Fruit fly (Drosophila melanogaster) whole organism, embryonic: ENCODE measurements around the gene pico.
A peak's percentile ranks its signal among the peaks of the same experiment; 100 is the strongest.

Source experiments
- CG12104 ChIP-seq: fragments of 200-800 bp; sonication (Bioruptor generic); optimal IDR thresholded peaks from 3 replicates; lab custom pipeline; 2016; ENCODE audit warnings: missing biosample characterization, missing genetic modification characterization
- CG14050 ChIP-seq: fragments of 200-800 bp; sonication (Bioruptor generic); IDR thresholded peaks from 3 replicates; pipeline ENCODE4 v1.3.6; 2022; ENCODE audit warnings: missing biosample characterization, missing genetic modification characterization
- CG14860 ChIP-seq: fragments of 200-800 bp; sonication (Bioruptor generic); IDR thresholded peaks from 3 replicates; pipeline ENCODE4 v1.3.6; 2022; ENCODE audit warnings: missing biosample characterization, missing genetic modification characterization; ENCODE audit not compliant: partially characterized antibody
- CG14965 ChIP-seq: fragments of 200-800 bp; sonication (Bioruptor generic); optimal IDR thresholded peaks from 2 replicates; lab custom pipeline; 2016; ENCODE audit warnings: missing biosample characterization, missing genetic modification characterization, borderline replicate concordance
- CG15073 ChIP-seq: fragments of 200-800 bp; sonication (Bioruptor generic); optimal IDR thresholded peaks from 2 replicates; lab custom pipeline; 2016; ENCODE audit warnings: missing biosample characterization, missing genetic modification characterization
- CG1529 ChIP-seq: fragments of 200-800 bp; sonication (Bioruptor generic); optimal IDR thresholded peaks from 3 replicates; lab custom pipeline; 2018; ENCODE audit warnings: missing biosample characterization, missing genetic modification characterization
- CG15696 ChIP-seq: fragments of 200-800 bp; sonication (Bioruptor generic); optimal IDR thresholded peaks from 2 replicates; lab custom pipeline; 2019; ENCODE audit warnings: missing biosample characterization, mild to moderate bottlenecking, missing genetic modification characterization, moderate library complexity
- CG16815 ChIP-seq: fragments of 200-800 bp; sonication (Bioruptor generic); optimal IDR thresholded peaks from 3 replicates; lab custom pipeline; 2017; ENCODE audit warnings: missing biosample characterization, mild to moderate bottlenecking, missing genetic modification characterization
- CG17186 ChIP-seq: fragments of 200-800 bp; sonication (Bioruptor generic); optimal IDR thresholded peaks from 3 replicates; lab custom pipeline; 2017; ENCODE audit warnings: missing biosample characterization, missing genetic modification reagents, missing genetic modification characterization
- CG17359 ChIP-seq: fragments of 200-800 bp; sonication (Bioruptor generic); optimal IDR thresholded peaks from 3 replicates; lab custom pipeline; 2018; ENCODE audit warnings: missing biosample characterization, mild to moderate bottlenecking, missing genetic modification characterization, moderate library complexity
- CG17385 ChIP-seq: fragments of 200-800 bp; sonication (Bioruptor generic); optimal IDR thresholded peaks from 3 replicates; lab custom pipeline; 2018; ENCODE audit warnings: missing biosample characterization, mild to moderate bottlenecking, missing genetic modification characterization
- CG17568 ChIP-seq: fragments of 200-800 bp; sonication (Bioruptor generic); optimal IDR thresholded peaks from 2 replicates; lab custom pipeline; 2018; ENCODE audit warnings: missing biosample characterization, mild to moderate bottlenecking, missing genetic modification characterization, moderate library complexity
- CG2889 ChIP-seq: fragments of 200-800 bp; sonication (Bioruptor generic); IDR thresholded peaks from 3 replicates; pipeline ENCODE4 v1.3.6; 2022; ENCODE audit warnings: missing biosample characterization, missing genetic modification characterization
- CG30403 ChIP-seq: fragments of 200-800 bp; sonication (Bioruptor generic); optimal IDR thresholded peaks from 3 replicates; lab custom pipeline; 2016; ENCODE audit warnings: missing biosample characterization, missing genetic modification characterization
- CG31441 ChIP-seq: fragments of 200-800 bp; sonication (Bioruptor generic); IDR thresholded peaks from 2 replicates; pipeline ENCODE4 v1.3.6; 2022; ENCODE audit warnings: missing biosample characterization, missing genetic modification characterization
- CG42726 ChIP-seq: fragments of 200-800 bp; sonication (Bioruptor generic); IDR thresholded peaks from 2 replicates; pipeline ENCODE4 v1.3.6; 2022; ENCODE audit warnings: missing biosample characterization, missing genetic modification characterization; ENCODE audit not compliant: partially characterized antibody
- CG7357 ChIP-seq: fragments of 200-800 bp; sonication (Bioruptor generic); IDR thresholded peaks from 3 replicates; pipeline ENCODE4 v1.3.6; 2022; ENCODE audit warnings: missing biosample characterization, missing genetic modification characterization
- CG8089 ChIP-seq: fragments of 200-800 bp; sonication (Bioruptor generic); optimal IDR thresholded peaks from 3 replicates; lab custom pipeline; 2016; ENCODE audit warnings: missing biosample characterization, missing genetic modification characterization
- CG8765 ChIP-seq: fragments of 200-800 bp; sonication (Bioruptor generic); IDR thresholded peaks from 2 replicates; pipeline ENCODE4 v1.3.6; 2022; ENCODE audit warnings: missing biosample characterization, missing genetic modification characterization
- CG8924 ChIP-seq: fragments of 200-800 bp; optimal IDR thresholded peaks from 3 replicates; lab custom pipeline; 2019; ENCODE audit warnings: missing biosample characterization, mild to moderate bottlenecking, missing genetic modification characterization, moderate library complexity
- CG9215 ChIP-seq: fragments of 200-800 bp; sonication (Bioruptor generic); IDR thresholded peaks from 2 replicates; pipeline ENCODE4 v1.3.6; 2022; ENCODE audit warnings: missing biosample characterization, missing genetic modification characterization
- CG9797 ChIP-seq: fragments of 200-800 bp; sonication (Bioruptor generic); optimal IDR thresholded peaks from 3 replicates; lab custom pipeline; 2018; ENCODE audit warnings: missing biosample characterization, mild to moderate bottlenecking, missing genetic modification characterization
- CTCF ChIP-seq: fragments of 200-800 bp; sonication (Bioruptor generic); optimal IDR thresholded peaks from 2 replicates; lab custom pipeline; 2017; ENCODE audit warnings: missing biosample characterization, mild to moderate bottlenecking, missing genetic modification characterization, moderate library complexity
- Fer1 ChIP-seq: fragments of 200-800 bp; sonication (Bioruptor generic); optimal IDR thresholded peaks from 2 replicates; lab custom pipeline; 2017; ENCODE audit warnings: missing biosample characterization, mild to moderate bottlenecking, missing genetic modification characterization
- HmgD ChIP-seq: fragments of 200-800 bp; sonication (Bioruptor generic); optimal IDR thresholded peaks from 3 replicates; lab custom pipeline; 2016; ENCODE audit warnings: missing biosample characterization, missing genetic modification characterization
- HmgZ ChIP-seq: fragments of 200-800 bp; sonication (Bioruptor generic); optimal IDR thresholded peaks from 2 replicates; lab custom pipeline; 2018; ENCODE audit warnings: missing biosample characterization, mild to moderate bottlenecking, missing genetic modification characterization
- Jarid2 ChIP-seq: fragments of 200-800 bp; sonication (Bioruptor generic); optimal IDR thresholded peaks from 3 replicates; lab custom pipeline; 2017; ENCODE audit warnings: mild to moderate bottlenecking, missing biosample characterization, missing genetic modification reagents, missing genetic modification characterization
- Lpt ChIP-seq: fragments of >200 bp; optimal IDR thresholded peaks from 2 replicates; lab custom pipeline; 2018; ENCODE audit warnings: missing biosample characterization, missing genetic modification characterization
- Opbp ChIP-seq: fragments of 200-800 bp; sonication (Bioruptor generic); IDR thresholded peaks from 3 replicates; pipeline ENCODE4 v1.3.6; 2022; ENCODE audit warnings: missing biosample characterization, missing genetic modification characterization; ENCODE audit not compliant: partially characterized antibody
- Rfx ChIP-seq: fragments of 200-800 bp; sonication (Bioruptor generic); IDR thresholded peaks from 2 replicates; pipeline ENCODE4 v1.3.6; 2022; ENCODE audit warnings: missing biosample characterization, missing genetic modification characterization
- Taf1 ChIP-seq: fragments of 200-800 bp; sonication (Bioruptor generic); IDR thresholded peaks from 2 replicates; pipeline ENCODE4 v1.3.6; 2022; ENCODE audit warnings: missing biosample characterization, missing genetic modification characterization
- ato ChIP-seq: fragments of 200-800 bp; sonication (Bioruptor generic); IDR thresholded peaks from 2 replicates; pipeline ENCODE4 v1.3.6; 2022; ENCODE audit warnings: missing biosample characterization, missing genetic modification characterization; ENCODE audit not compliant: partially characterized antibody
- cad ChIP-seq: fragments of >200 bp; optimal IDR thresholded peaks from 2 replicates; lab custom pipeline; 2017; ENCODE audit warnings: missing biosample characterization, missing genetic modification characterization
- cwo ChIP-seq: fragments of 200-800 bp; sonication (Bioruptor generic); optimal IDR thresholded peaks from 3 replicates; lab custom pipeline; 2017; ENCODE audit warnings: missing biosample characterization, missing genetic modification characterization, mild to moderate bottlenecking, moderate library complexity, missing genetic modification reagents
- dmrt99B ChIP-seq: fragments of 200-800 bp; sonication (Bioruptor generic); optimal IDR thresholded peaks from 2 replicates; lab custom pipeline; 2018; ENCODE audit warnings: missing biosample characterization, mild to moderate bottlenecking, missing genetic modification characterization, moderate library complexity
- ems ChIP-seq: fragments of 200-800 bp; sonication (Bioruptor generic); optimal IDR thresholded peaks from 3 replicates; lab custom pipeline; 2016; ENCODE audit warnings: missing biosample characterization, missing genetic modification characterization
- eve ChIP-seq, 2 experiments: fragments of >200 bp; optimal IDR thresholded peaks; 2 replicates each; lab custom pipeline; 2017; ENCODE audit warnings: missing biosample characterization in 2 of 2, missing genetic modification characterization in 2 of 2
- eyg ChIP-seq: fragments of 200-800 bp; sonication (Bioruptor generic); optimal IDR thresholded peaks from 3 replicates; lab custom pipeline; 2016; ENCODE audit warnings: missing biosample characterization, missing genetic modification characterization
- fd102C ChIP-seq: fragments of 200-800 bp; sonication (Bioruptor generic); optimal IDR thresholded peaks from 2 replicates; lab custom pipeline; 2018; ENCODE audit warnings: missing biosample characterization, mild to moderate bottlenecking, missing genetic modification characterization, moderate library complexity
- jigr1 ChIP-seq: fragments of 200-800 bp; sonication (Bioruptor generic); IDR thresholded peaks from 3 replicates; pipeline ENCODE4 v1.3.6; 2022; ENCODE audit warnings: missing biosample characterization, missing genetic modification characterization
- kah ChIP-seq: fragments of 200-800 bp; sonication (Bioruptor generic); optimal IDR thresholded peaks from 2 replicates; lab custom pipeline; 2018; ENCODE audit warnings: missing biosample characterization, mild to moderate bottlenecking, missing genetic modification characterization
- klu ChIP-seq: fragments of 200-800 bp; sonication (Bioruptor generic); IDR thresholded peaks from 2 replicates; pipeline ENCODE4 v1.3.6; 2022; ENCODE audit warnings: missing biosample characterization, missing genetic modification characterization
- lola ChIP-seq, 3 experiments: fragments of >200 bp in 2 of 3; fragments of 200-800 bp in 1 of 3; sonication (Bioruptor generic) in 1 of 3; optimal IDR thresholded peaks; 2 replicates each; lab custom pipeline; 2017 to 2019; ENCODE audit warnings: missing biosample characterization in 3 of 3, missing genetic modification characterization in 3 of 3, mild to moderate bottlenecking in 1 of 3, moderate library complexity in 1 of 3
- maf-S ChIP-seq: fragments of 200-800 bp; sonication (Bioruptor generic); optimal IDR thresholded peaks from 2 replicates; lab custom pipeline; 2016; ENCODE audit warnings: missing biosample characterization, missing genetic modification characterization
- pzg ChIP-seq: fragments of 200-800 bp; sonication (Bioruptor generic); optimal IDR thresholded peaks from 3 replicates; lab custom pipeline; 2018; ENCODE audit warnings: missing biosample characterization, mild to moderate bottlenecking, missing genetic modification characterization, moderate library complexity
- ranshi ChIP-seq: fragments of 200-800 bp; sonication (Bioruptor generic); IDR thresholded peaks from 2 replicates; pipeline ENCODE4 v1.3.6; 2022; ENCODE audit warnings: missing biosample characterization, missing genetic modification characterization
- slou ChIP-seq: fragments of 200-800 bp; sonication (Bioruptor generic); optimal IDR thresholded peaks from 3 replicates; lab custom pipeline; 2016; ENCODE audit warnings: missing biosample characterization, missing genetic modification characterization
- sr ChIP-seq: fragments of 200-800 bp; sonication (Bioruptor generic); IDR thresholded peaks from 3 replicates; pipeline ENCODE4 v1.3.6; 2022; ENCODE audit warnings: missing biosample characterization, missing genetic modification characterization
- toy ChIP-seq: fragments of 200-800 bp; sonication (Bioruptor generic); IDR thresholded peaks from 2 replicates; pipeline ENCODE4 v1.3.6; 2022; ENCODE audit warnings: missing biosample characterization, missing genetic modification characterization
- wdn ChIP-seq: fragments of 200-800 bp; sonication (Bioruptor generic); IDR thresholded peaks from 2 replicates; pipeline ENCODE4 v1.3.6; 2022; ENCODE audit warnings: missing biosample characterization, missing genetic modification characterization

pico gene

DNA sequence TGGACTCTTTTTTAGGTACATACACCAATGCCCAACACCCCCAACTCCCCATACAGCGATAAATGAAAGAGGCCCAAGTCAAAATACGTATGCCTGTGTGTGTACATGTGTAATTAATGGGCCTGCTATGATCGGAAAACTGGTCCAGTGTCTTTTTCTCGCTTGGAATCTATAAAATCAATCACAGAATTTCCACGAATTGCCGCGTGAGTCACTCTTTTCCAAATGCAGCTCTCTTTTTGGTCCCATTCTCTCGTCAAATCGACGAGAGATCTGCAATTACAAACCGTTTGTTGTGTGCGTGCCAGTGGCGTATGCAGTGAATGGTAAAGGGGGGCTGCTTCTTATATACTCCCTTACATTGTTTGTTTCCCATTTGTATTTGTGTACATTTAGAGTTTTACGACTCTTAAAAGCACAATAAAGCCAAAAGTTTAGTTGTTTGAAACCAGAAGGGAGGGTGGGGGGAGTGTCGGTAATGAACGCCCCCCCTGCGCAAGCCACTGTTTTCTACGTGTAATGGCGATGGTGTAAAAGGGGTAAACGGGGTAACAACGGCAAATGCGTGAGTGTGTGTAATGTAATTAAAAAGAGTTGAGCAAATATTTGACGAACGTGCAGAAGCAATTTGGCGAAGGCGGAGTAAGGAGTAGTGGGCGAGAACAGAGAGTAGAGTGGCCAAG, 5.0 kb downstream of the pico start (continued):
- TF ChIP-seq CG12104 (GFP tag; lab: Kevin White, UChicago) (peak; percentile 86), CG30403 (GFP tag; lab: Kevin White, UChicago) (peak; percentile 93), ranshi (peak; percentile 93), CG17385 (GFP tag; lab: Kevin White, UChicago) (peak; percentile 90), toy (GFP tag; lab: Robert Waterston, UW) (peak; percentile 59; the same call in 1 of the 2 replicates), CG17186 (GFP tag; lab: Kevin White, UChicago) (peak; percentile 79), Opbp (no peak), cad (GFP tag; lab: Kevin White, UChicago) (no peak), Fer1 (GFP tag; lab: Kevin White, UChicago) (peak; percentile 94), CG17568 (GFP tag; lab: Kevin White, UChicago) (peak; percentile 85), CG15696 (tag; lab: Kevin White, UChicago) (peak; percentile 91), CG17359 (tag; lab: Kevin White, UChicago) (peak; percentile 96), ems (GFP tag; lab: Kevin White, UChicago) (peak; percentile 94), Taf1 (GFP tag; lab: Robert Waterston, UW) (peak; percentile 65; the same call in 1 of the 2 replicates), sr (peak; percentile 85), CG9797 (GFP tag; lab: Kevin White, UChicago) (peak; percentile 34), jigr1 (GFP tag; lab: Robert Waterston, UW) (peak; percentile 88; the same call in 2 of the 3 replicates), dmrt99B (tag; lab: Kevin White, UChicago) (peak; percentile 96), CG8765 (GFP tag; lab: Robert Waterston, UW) (peak; percentile 81), CG9215 (peak; percentile 85), CG8924 (peak; percentile 94), wdn (GFP tag; lab: Robert Waterston, UW) (peak; percentile 84), cwo (GFP tag; lab: Kevin White, UChicago) (peak; percentile 85), HmgD (GFP tag; lab: Kevin White, UChicago) (peak; percentile 90), lola (GFP tag; optimal IDR thresholded peaks at IDR 0.05; lab: Kevin White, UChicago) (peak in 1 of 3 experiments; percentile 90), CG42726 (GFP tag; lab: Robert Waterston, UW) (no peak), CG16815 (GFP tag; lab: Kevin White, UChicago) (peak; percentile 90), CG31441 (GFP tag; lab: Robert Waterston, UW) (peak; percentile 93), fd102C (peak; percentile 56), CG14050 (GFP tag; lab: Robert Waterston, UW) (peak; percentile 92), Jarid2 (peak; percentile 78), pzg (peak; percentile 5), CG14860 (no peak), CG1529 (GFP tag; lab: Kevin White, UChicago) (peak; percentile 92), CG2889 (peak; percentile 89), Rfx (GFP tag; lab: Robert Waterston, UW) (peak; percentile 96), klu (GFP tag; lab: Robert Waterston, UW) (peak; percentile 88), kah (peak; percentile 82), ato (GFP tag; lab: Robert Waterston, UW) (no peak), maf-S (peak; percentile 90), eve (GFP tag; optimal IDR thresholded peaks at IDR 0.05; lab: Kevin White, UChicago) (peak in 1 of 2 experiments; percentile 47), CG7357 (peak; percentile 89), CG15073 (GFP tag; lab: Kevin White, UChicago) (peak; percentile 67), Lpt (no peak), CG14965 (peak; percentile 66), eyg (GFP tag; lab: Kevin White, UChicago) (peak; percentile 92), slou (GFP tag; lab: Kevin White, UChicago) (peak; percentile 77), CG8089 (GFP tag; lab: Kevin White, UChicago) (peak; percentile 94), CTCF (GFP tag; lab: Kevin White, UChicago) (peak; percentile 59), HmgZ (tag; lab: Kevin White, UChicago) (peak; percentile 93)
